Worm (Caenorhabditis elegans) whole organism, L1 larva: ENCODE results near the gene str-188.

Experiments used
- Y116A8C.19 ChIP-seq: sonication (generic microtip); optimal IDR thresholded peaks from 2 replicates; lab custom pipeline; 2016; ENCODE audit warnings: missing compliant biosample characterization, missing genetic modification characterization, borderline replicate concordance
- alr-1 ChIP-seq: fragments of 200-800 bp; sonication (Bioruptor generic); optimal IDR thresholded peaks from 2 replicates; lab custom pipeline; 2018; ENCODE audit warnings: borderline replicate concordance, mild to moderate bottlenecking, missing genetic modification characterization, missing compliant biosample characterization
- aly-2 ChIP-seq: fragments of 150-350 bp; optimal IDR thresholded peaks from 2 replicates; lab custom pipeline; 2014; ENCODE audit warnings: missing biosample characterization, missing genetic modification characterization
- ama-1 ChIP-seq: fragments of 150-350 bp; optimal IDR thresholded peaks from 2 replicates; lab custom pipeline; 2014
- blmp-1 ChIP-seq: fragments of 150-350 bp; optimal IDR thresholded peaks from 2 replicates; lab custom pipeline; 2014; ENCODE audit warnings: missing biosample characterization, missing genetic modification characterization
- ceh-82 ChIP-seq, 3 experiments: fragments of 150-350 bp in 1 of 3; sonication (generic microtip) in 2 of 3; optimal IDR thresholded peaks; 2 replicates each; lab custom pipeline; 2014 to 2017; ENCODE audit warnings: missing biosample characterization in 3 of 3, missing genetic modification characterization in 3 of 3
- ces-1 ChIP-seq: fragments of 150-350 bp; optimal IDR thresholded peaks from 2 replicates; lab custom pipeline; 2014; ENCODE audit warnings: missing biosample characterization, missing genetic modification reagents, missing genetic modification characterization
- efl-1 ChIP-seq, 4 experiments: fragments of 150-350 bp; optimal IDR thresholded peaks in 3 of 4; peaks in 1 of 4; 1 replicate in 1 of 4; 2 replicates in 3 of 4; lab custom pipeline; 2014; ENCODE audit warnings: missing biosample characterization in 2 of 4, missing genetic modification characterization in 2 of 4, missing genetic modification reagents in 2 of 4
- efl-3 ChIP-seq: fragments of 200-800 bp; sonication (Bioruptor generic); optimal IDR thresholded peaks from 2 replicates; lab custom pipeline; 2018; ENCODE audit warnings: mild to moderate bottlenecking, missing genetic modification characterization, missing compliant biosample characterization
- egl-13 ChIP-seq: sonication (generic microtip); optimal IDR thresholded peaks from 2 replicates; lab custom pipeline; 2016; ENCODE audit warnings: missing genotype, missing genetic modification reagents, missing genetic modification characterization, missing compliant biosample characterization
- elt-2 ChIP-seq: sonication (generic microtip); optimal IDR thresholded peaks from 2 replicates; lab custom pipeline; 2016; ENCODE audit warnings: missing genetic modification characterization, mild to moderate bottlenecking, inconsistent platforms, missing compliant biosample characterization, missing genetic modification reagents
- elt-3 ChIP-seq, 6 experiments: fragments of 150-350 bp in 1 of 6; sonication (generic microtip); optimal IDR thresholded peaks; 2 replicates each; lab custom pipeline; 2017 to 2018; ENCODE audit warnings: missing biosample characterization in 6 of 6, missing genetic modification characterization in 6 of 6, inconsistent platforms in 1 of 6
- ets-5 ChIP-seq: fragments of 200-800 bp; sonication (Bioruptor generic); IDR thresholded peaks from 2 replicates; pipeline ENCODE4 v1.3.6; 2022; ENCODE audit warnings: missing genetic modification characterization, missing compliant biosample characterization
- fkh-10 ChIP-seq: sonication (generic microtip); optimal IDR thresholded peaks from 2 replicates; lab custom pipeline; 2017; ENCODE audit warnings: missing biosample characterization, missing genetic modification reagents, missing genetic modification characterization
- fos-1 ChIP-seq: fragments of 150-350 bp; optimal IDR thresholded peaks from 2 replicates; lab custom pipeline; 2014; ENCODE audit warnings: missing biosample characterization, missing genetic modification characterization
- grh-1 ChIP-seq: fragments of 200-800 bp; sonication (Bioruptor generic); IDR thresholded peaks from 2 replicates; pipeline ENCODE4 v1.3.6; 2022; ENCODE audit warnings: missing genetic modification reagents, missing genetic modification characterization, missing compliant biosample characterization
- irx-1 ChIP-seq: sonication (generic microtip); optimal IDR thresholded peaks from 2 replicates; lab custom pipeline; 2016; ENCODE audit warnings: missing genetic modification characterization, missing compliant biosample characterization
- isw-1 ChIP-seq: fragments of 200-800 bp; sonication (Bioruptor generic); IDR thresholded peaks from 2 replicates; pipeline ENCODE4 v1.3.6; 2022; ENCODE audit warnings: missing genetic modification characterization, missing compliant biosample characterization
- jun-1 ChIP-seq: fragments of 150-350 bp; optimal IDR thresholded peaks from 2 replicates; lab custom pipeline; 2014; ENCODE audit warnings: missing biosample characterization, missing genetic modification reagents, missing genetic modification characterization
- lin-13 ChIP-seq: fragments of 150-350 bp; optimal IDR thresholded peaks from 2 replicates; lab custom pipeline; 2014; ENCODE audit warnings: missing biosample characterization, missing genetic modification reagents, missing genetic modification characterization
- lin-14 ChIP-seq: fragments of 200-800 bp; sonication (Bioruptor generic); optimal IDR thresholded peaks from 2 replicates; lab custom pipeline; 2018; ENCODE audit warnings: mild to moderate bottlenecking, missing genetic modification characterization, moderate library complexity, missing compliant biosample characterization
- lin-15B ChIP-seq: fragments of 150-350 bp; sonication (generic microtip); optimal IDR thresholded peaks from 3 replicates; lab custom pipeline; 2014; ENCODE audit warnings: missing biosample characterization, missing genetic modification characterization
- lsy-2 ChIP-seq, 2 experiments: fragments of 150-350 bp; optimal IDR thresholded peaks; 2 replicates each; lab custom pipeline; 2014; ENCODE audit warnings: missing biosample characterization in 2 of 2, missing genetic modification characterization in 2 of 2
- mef-2 ChIP-seq: fragments of 150-350 bp; optimal IDR thresholded peaks from 2 replicates; lab custom pipeline; 2014; ENCODE audit warnings: missing biosample characterization, missing genetic modification characterization
- mep-1 ChIP-seq: fragments of 150-350 bp; optimal IDR thresholded peaks from 2 replicates; lab custom pipeline; 2014; ENCODE audit warnings: missing biosample characterization, missing genetic modification characterization
- nhr-47 ChIP-seq: sonication (generic microtip); optimal IDR thresholded peaks from 2 replicates; lab custom pipeline; 2016; ENCODE audit warnings: mild to moderate bottlenecking, missing genetic modification characterization, moderate library complexity, missing compliant biosample characterization
- nhr-76 ChIP-seq: sonication (generic microtip); optimal IDR thresholded peaks from 2 replicates; lab custom pipeline; 2017; ENCODE audit warnings: missing biosample characterization, missing genetic modification characterization
- nhr-77 ChIP-seq: fragments of 150-350 bp; optimal IDR thresholded peaks from 2 replicates; lab custom pipeline; 2014; ENCODE audit warnings: missing biosample characterization, missing genetic modification characterization
- nhr-84 ChIP-seq: sonication (generic microtip); optimal IDR thresholded peaks from 2 replicates; lab custom pipeline; 2017; ENCODE audit warnings: missing biosample characterization, missing genetic modification characterization
- nhr-85 ChIP-seq: sonication (generic microtip); peaks from one replicate; lab custom pipeline; 2016; ENCODE audit warnings: missing genetic modification characterization, inconsistent platforms, missing compliant biosample characterization
- pax-3 ChIP-seq: fragments of 200-800 bp; sonication (Bioruptor generic); optimal IDR thresholded peaks from 2 replicates; lab custom pipeline; 2018; ENCODE audit warnings: mild to moderate bottlenecking, missing genetic modification characterization, moderate library complexity, missing compliant biosample characterization
- rnt-1 ChIP-seq: sonication (generic microtip); optimal IDR thresholded peaks from 2 replicates; lab custom pipeline; 2016; ENCODE audit warnings: mild to moderate bottlenecking, missing genetic modification characterization, moderate library complexity, missing compliant biosample characterization
- skn-1 ChIP-seq: fragments of 150-350 bp; optimal IDR thresholded peaks from 2 replicates; lab custom pipeline; 2014; ENCODE audit warnings: missing biosample characterization, missing genetic modification characterization
- snpc-4 ChIP-seq: fragments of 150-350 bp; optimal IDR thresholded peaks from 2 replicates; lab custom pipeline; 2014; ENCODE audit warnings: missing biosample characterization, missing genetic modification characterization
- snu-23 ChIP-seq: sonication (generic microtip); optimal IDR thresholded peaks from 2 replicates; lab custom pipeline; 2016; ENCODE audit warnings: missing genetic modification characterization, missing compliant biosample characterization
- sptf-1 ChIP-seq: fragments of 150-350 bp; optimal IDR thresholded peaks from 2 replicates; lab custom pipeline; 2014; ENCODE audit warnings: missing biosample characterization, missing genetic modification characterization
- sup-37 ChIP-seq: fragments of 200-800 bp; sonication (Bioruptor generic); optimal IDR thresholded peaks from 2 replicates; lab custom pipeline; 2018; ENCODE audit warnings: mild to moderate bottlenecking, missing genetic modification characterization, missing compliant biosample characterization
- swsn-7 ChIP-seq: sonication (generic microtip); optimal IDR thresholded peaks from 2 replicates; lab custom pipeline; 2016; ENCODE audit warnings: missing genetic modification characterization, missing compliant biosample characterization
- unc-130 ChIP-seq: fragments of 150-350 bp; optimal IDR thresholded peaks from 2 replicates; lab custom pipeline; 2017; ENCODE audit warnings: missing biosample characterization, missing genetic modification characterization, inconsistent platforms
- unc-30 ChIP-seq: sonication (generic microtip); optimal IDR thresholded peaks from 2 replicates; lab custom pipeline; 2017; ENCODE audit warnings: missing biosample characterization, missing genetic modification characterization
- unc-62 ChIP-seq: fragments of 150-350 bp; optimal IDR thresholded peaks from 2 replicates; lab custom pipeline; 2014; ENCODE audit warnings: missing biosample characterization, missing genetic modification reagents, missing genetic modification characterization
- vab-15 ChIP-seq: sonication (generic microtip); optimal IDR thresholded peaks from 2 replicates; lab custom pipeline; 2017; ENCODE audit warnings: missing genotype, mild to moderate bottlenecking, missing genetic modification characterization, missing compliant biosample characterization
- xbp-1 ChIP-seq: sonication (generic microtip); optimal IDR thresholded peaks from 2 replicates; lab custom pipeline; 2016; ENCODE audit warnings: missing genetic modification characterization, missing compliant biosample characterization
- ztf-4 ChIP-seq: fragments of 150-350 bp; optimal IDR thresholded peaks from 2 replicates; lab custom pipeline; 2014; ENCODE audit warnings: missing biosample characterization, missing genetic modification characterization

The str-188 gene

ce11 chrV:9730743-9731706 lies 14.5 kb downstream of the str-188 start (continued):
- peak; percentile 96 for TF ChIP-seq vab-15 (tag; lab: Kevin White, UChicago)
- TF ChIP-seq unc-62 (GFP tag; lab: Kevin White, UChicago), result no peak
- TF ChIP-seq skn-1 (tag; lab: Kevin White, UChicago), result peak; percentile 80
- TF ChIP-seq nhr-84 (tag; lab: Kevin White, UChicago), result no peak
- peak; percentile 87 for TF ChIP-seq pax-3 (tag; lab: Kevin White, UChicago)
- peak; percentile 60 for TF ChIP-seq lin-15B (tag; lab: Kevin White, UChicago)
- peak; percentile 80 for TF ChIP-seq snpc-4 (tag; lab: Kevin White, UChicago)
- peak; percentile 98 for TF ChIP-seq swsn-7 (tag; lab: Kevin White, UChicago)
- TF ChIP-seq aly-2 (tag; lab: Kevin White, UChicago), result peak; percentile 91
- TF ChIP-seq ama-1 (lab: Kevin White, UChicago), result peak; percentile 100
- TF ChIP-seq grh-1 (GFP tag; lab: Robert Waterston, UW), result no peak; the same call in none of the 2 replicates
- peak; percentile 82 for TF ChIP-seq mef-2 (tag; lab: Kevin White, UChicago)
- TF ChIP-seq nhr-76 (tag; lab: Kevin White, UChicago), result peak; percentile 92
- TF ChIP-seq xbp-1 (tag; lab: Kevin White, UChicago), result peak; percentile 98
- TF ChIP-seq elt-3 (tag; optimal IDR thresholded peaks at IDR 0.05; lab: Kevin White, UChicago), result peak in 3 of 6 experiments; percentile 50 to 81 (median 72)
- TF ChIP-seq unc-130, result peak; percentile 91
- TF ChIP-seq efl-3 (GFP tag; lab: Kevin White, UChicago), result peak; percentile 49
- no peak for TF ChIP-seq ets-5 (GFP tag; lab: Robert Waterston, UW)
- TF ChIP-seq unc-30 (tag; lab: Kevin White, UChicago), result no peak
- TF ChIP-seq egl-13 (tag; lab: Kevin White, UChicago), result peak; percentile 86
- TF ChIP-seq alr-1 (tag; lab: Kevin White, UChicago), result no peak
- peak; percentile 76 for TF ChIP-seq mep-1 (tag; lab: Kevin White, UChicago)
- no peak for TF ChIP-seq Y116A8C.19 (tag; lab: Kevin White, UChicago)
- peak; percentile 96 for TF ChIP-seq nhr-85 (tag; lab: Kevin White, UChicago)
- no peak for TF ChIP-seq sptf-1 (tag; lab: Kevin White, UChicago)
- TF ChIP-seq nhr-47 (tag; lab: Kevin White, UChicago), result peak; percentile 95
- peak; percentile 70 for TF ChIP-seq rnt-1 (tag; lab: Kevin White, UChicago)
- TF ChIP-seq jun-1 (tag; lab: Kevin White, UChicago), result peak; percentile 96
- peak; percentile 95 to 99 for TF ChIP-seq lsy-2 (tag; optimal IDR thresholded peaks at IDR 0.05; lab: Kevin White, UChicago)
- peak; percentile 99 for TF ChIP-seq snu-23
- peak; percentile 88 for TF ChIP-seq ztf-4
- peak; percentile 84 for TF ChIP-seq fos-1 (tag; lab: Kevin White, UChicago)
- TF ChIP-seq elt-2, result peak; percentile 91
- peak; percentile 96 for TF ChIP-seq fkh-10 (GFP tag; lab: Kevin White, UChicago)
- peak; percentile 65 for TF ChIP-seq sup-37 (GFP tag; lab: Kevin White, UChicago)

ce11 chrV:9731852-9732251 lies 15.4 kb downstream of the str-188 start:
- TF ChIP-seq lsy-2 (tag; optimal IDR thresholded peaks at IDR 0.05; lab: Kevin White, UChicago), result peak in 1 of 2 experiments; percentile 37
- no peak for TF ChIP-seq irx-1 (tag; lab: Kevin White, UChicago)
- TF ChIP-seq mep-1 (tag; lab: Kevin White, UChicago), result peak; percentile 20
- TF ChIP-seq vab-15 (tag; lab: Kevin White, UChicago), result no peak
- peak; percentile 62 for TF ChIP-seq lin-14 (GFP tag; lab: Kevin White, UChicago)
- no peak for TF ChIP-seq isw-1 (GFP tag; lab: Robert Waterston, UW)
- TF ChIP-seq ceh-82 (tag; optimal IDR thresholded peaks at IDR 0.05; lab: Kevin White, UChicago), result peak in 1 of 3 experiments; percentile 43
- peak; percentile 71 for TF ChIP-seq blmp-1
- TF ChIP-seq lin-13 (GFP tag; lab: Kevin White, UChicago), result no peak
- no peak for TF ChIP-seq swsn-7 (tag; lab: Kevin White, UChicago)
- TF ChIP-seq efl-1 (optimal IDR thresholded peaks at IDR 0.05; lab: Kevin White, UChicago), result no peak
- peak in 1 of 2 experiments; percentile 90 for TF ChIP-seq efl-1 (GFP tag; optimal IDR thresholded peaks at IDR 0.05 in 1 of 2; lab: Kevin White, UChicago)
- no peak for TF ChIP-seq nhr-77 (tag; lab: Kevin White, UChicago)
- no peak for TF ChIP-seq ces-1 (GFP tag; lab: Kevin White, UChicago)
